Fruit fly (Drosophila melanogaster) whole organism, adult: ENCODE results near the gene Jhbp3.
A peak's percentile ranks its signal among the peaks of the same experiment; 100 is the strongest.

Source experiments
- CG11617 ChIP-seq: fragments of 200-800 bp; sonication (Bioruptor generic); optimal IDR thresholded peaks from 2 replicates; lab custom pipeline; 2017; ENCODE audit warnings: mild to moderate bottlenecking, missing biosample characterization, missing genetic modification reagents, missing genetic modification characterization
- CG12768 ChIP-seq: fragments of 200-800 bp; sonication (Bioruptor generic); optimal IDR thresholded peaks from 2 replicates; lab custom pipeline; 2017; ENCODE audit warnings: missing biosample characterization, missing genetic modification characterization, mild to moderate bottlenecking, moderate library complexity, missing genetic modification reagents
- CG14711 ChIP-seq: fragments of 200-800 bp; sonication (Bioruptor generic); optimal IDR thresholded peaks from 2 replicates; lab custom pipeline; 2018; ENCODE audit warnings: missing biosample characterization, mild to moderate bottlenecking, missing genetic modification characterization, moderate library complexity
- CG1620 ChIP-seq: fragments of 200-800 bp; sonication (Bioruptor generic); optimal IDR thresholded peaks from 2 replicates; lab custom pipeline; 2016; ENCODE audit warnings: missing biosample characterization, missing genetic modification characterization
- CG33017 ChIP-seq: fragments of 200-800 bp; sonication (Bioruptor generic); optimal IDR thresholded peaks from 2 replicates; lab custom pipeline; 2018; ENCODE audit warnings: missing biosample characterization, mild to moderate bottlenecking, missing genetic modification characterization, moderate library complexity
- CG5204 ChIP-seq: fragments of 200-800 bp; sonication (Bioruptor generic); optimal IDR thresholded peaks from 2 replicates; lab custom pipeline; 2016; ENCODE audit warnings: missing biosample characterization, missing genetic modification characterization
- CG7045 ChIP-seq: fragments of 200-800 bp; sonication (Bioruptor generic); optimal IDR thresholded peaks from 2 replicates; lab custom pipeline; 2017; ENCODE audit warnings: missing biosample characterization, mild to moderate bottlenecking, missing genetic modification characterization
- CG7101 ChIP-seq: fragments of 200-800 bp; sonication (Bioruptor generic); optimal IDR thresholded peaks from 2 replicates; lab custom pipeline; 2018; ENCODE audit warnings: missing biosample characterization, mild to moderate bottlenecking, missing genetic modification characterization, moderate library complexity
- Clk ChIP-seq: fragments of 200-800 bp; sonication (Bioruptor generic); optimal IDR thresholded peaks from 2 replicates; lab custom pipeline; 2017; ENCODE audit warnings: missing biosample characterization, missing genetic modification characterization
- Crg-1 ChIP-seq: fragments of 200-800 bp; sonication (Bioruptor generic); optimal IDR thresholded peaks from 2 replicates; lab custom pipeline; 2016; ENCODE audit warnings: missing biosample characterization, missing genetic modification characterization
- Hr96 ChIP-seq: fragments of 200-800 bp; sonication (Bioruptor generic); optimal IDR thresholded peaks from 2 replicates; lab custom pipeline; 2016; ENCODE audit warnings: missing biosample characterization, missing genetic modification characterization
- Mnt ChIP-seq: fragments of 200-800 bp; sonication (Bioruptor generic); optimal IDR thresholded peaks from 2 replicates; lab custom pipeline; 2016; ENCODE audit warnings: missing biosample characterization, mild to moderate bottlenecking, missing genetic modification characterization
- bab1 ChIP-seq: fragments of 200-800 bp; sonication (Bioruptor generic); optimal IDR thresholded peaks from 3 replicates; lab custom pipeline; 2019; ENCODE audit warnings: missing biosample characterization, mild to moderate bottlenecking, missing genetic modification characterization, moderate library complexity
- cic ChIP-seq: fragments of 200-800 bp; sonication (Bioruptor generic); optimal IDR thresholded peaks from 2 replicates; lab custom pipeline; 2017; ENCODE audit warnings: missing biosample characterization, mild to moderate bottlenecking, missing genetic modification characterization, moderate library complexity
- cnc ChIP-seq, 2 experiments: fragments of >200 bp; optimal IDR thresholded peaks; 2 replicates each; lab custom pipeline; 2017
- kay ChIP-seq: fragments of 200-800 bp; sonication (Bioruptor generic); peaks from one replicate; lab custom pipeline; 2016; ENCODE audit warnings: missing biosample characterization, missing genetic modification characterization, borderline replicate concordance
- ovo ChIP-seq: fragments of 200-800 bp; sonication (Bioruptor generic); optimal IDR thresholded peaks from 2 replicates; lab custom pipeline; 2016; ENCODE audit warnings: missing biosample characterization, missing genetic modification characterization
- pad ChIP-seq: fragments of 200-800 bp; sonication (Bioruptor generic); optimal IDR thresholded peaks from 3 replicates; lab custom pipeline; 2017; ENCODE audit warnings: missing biosample characterization, missing genetic modification characterization, mild to moderate bottlenecking, moderate library complexity, missing genetic modification reagents
- tj ChIP-seq: fragments of 200-800 bp; sonication (Bioruptor generic); optimal IDR thresholded peaks from 3 replicates; lab custom pipeline; 2017; ENCODE audit warnings: missing biosample characterization, mild to moderate bottlenecking, missing genetic modification characterization, moderate library complexity
- toe ChIP-seq: fragments of 200-800 bp; sonication (Bioruptor generic); optimal IDR thresholded peaks from 2 replicates; lab custom pipeline; 2016; ENCODE audit warnings: missing biosample characterization, missing genetic modification characterization

Jhbp3 gene

DNA sequence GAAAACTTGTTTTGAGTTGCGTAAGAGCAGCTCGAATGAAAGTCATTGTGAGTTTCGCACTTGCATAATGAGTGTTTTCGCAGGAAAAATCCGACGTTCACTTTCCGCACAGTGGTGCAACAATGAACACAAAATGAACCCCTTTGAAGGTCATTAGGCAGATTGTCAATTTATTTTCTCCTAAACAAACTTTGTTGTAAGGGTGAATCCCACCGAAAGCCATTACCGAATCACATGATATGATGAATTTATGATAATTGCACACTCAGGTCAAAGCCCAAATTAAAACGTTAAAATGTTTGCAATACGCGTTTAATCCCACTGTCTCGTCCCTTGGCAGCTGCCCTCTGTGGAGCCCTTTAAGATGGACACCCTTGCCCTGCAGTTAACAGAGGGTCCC is 12.2 kb upstream of the Jhbp3 start:
- TF ChIP-seq Hr96 (GFP tag; lab: Kevin White, UChicago) (no peak), pad (GFP tag; lab: Kevin White, UChicago) (no peak), CG11617 (GFP tag; lab: Kevin White, UChicago) (no peak)

DNA sequence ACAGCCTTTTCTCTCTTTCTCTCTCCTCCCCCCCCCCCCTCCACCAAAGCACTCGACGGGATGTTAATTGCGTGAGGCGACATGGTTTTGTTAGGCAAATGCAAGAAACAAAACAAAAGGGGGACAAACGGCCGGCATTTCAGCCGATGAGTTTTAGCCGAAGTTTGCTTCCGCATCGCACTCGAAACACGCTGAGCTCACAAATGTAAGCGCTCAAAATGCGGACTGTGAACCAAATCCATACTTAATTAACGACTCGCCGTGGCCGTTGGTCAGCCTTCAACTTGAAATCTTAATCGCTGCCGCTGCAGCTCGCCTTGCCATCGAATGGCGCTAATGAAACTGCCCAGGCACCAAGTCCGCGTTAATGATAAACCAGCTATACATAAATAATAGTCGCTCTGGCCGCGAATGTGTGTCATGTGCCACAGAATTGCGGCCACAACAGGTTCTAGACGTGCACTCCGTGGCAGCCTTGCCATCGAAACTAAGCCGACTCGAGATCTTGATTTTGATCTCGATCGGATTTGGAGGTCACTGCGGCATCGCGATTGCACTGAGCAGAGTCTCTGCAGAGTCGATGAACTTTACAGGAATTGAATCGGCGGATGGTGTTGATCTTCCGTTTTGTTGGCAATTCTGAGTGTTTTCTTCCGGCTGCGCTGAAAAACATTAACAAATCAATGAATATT is 11.3 kb upstream of the Jhbp3 start:
- TF ChIP-seq Crg-1 (no peak), CG7045 (GFP tag; lab: Kevin White, UChicago) (no peak), cic (no peak), bab1 (no peak), Clk (no peak), cnc (optimal IDR thresholded peaks at IDR 0.05; lab: Kevin White, UChicago) (no peak), Hr96 (GFP tag; lab: Kevin White, UChicago) (no peak), CG11617 (GFP tag; lab: Kevin White, UChicago) (no peak), tj (GFP tag; lab: Kevin White, UChicago) (no peak), CG33017 (tag; lab: Kevin White, UChicago) (no peak), Mnt (GFP tag; lab: Kevin White, UChicago) (no peak), ovo (no peak), CG1620 (no peak), CG7101 (tag; lab: Kevin White, UChicago) (no peak), kay (no peak)

DNA sequence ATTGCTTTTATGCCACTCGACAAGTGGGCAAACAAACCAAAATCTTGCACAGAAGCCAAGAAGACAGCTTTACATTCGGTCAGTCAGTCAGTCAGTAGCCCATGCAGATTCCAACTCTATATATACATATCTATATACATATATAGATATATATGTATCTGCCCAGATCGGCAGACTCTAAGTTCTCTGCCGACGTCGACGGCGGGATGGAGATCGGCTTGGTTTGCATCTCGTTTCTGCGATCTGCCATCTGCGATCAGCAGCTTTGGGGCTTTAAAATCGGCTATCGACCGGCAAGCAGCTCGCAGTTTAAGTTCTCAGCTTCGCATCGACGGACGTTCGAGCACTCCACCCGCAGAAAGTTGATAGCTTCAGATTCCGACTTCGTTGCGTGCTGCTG is 10.1 kb upstream of the Jhbp3 start, which contains the start of gene Jhbp1:
TSS of gene Jhbp1 (plus strand) at position 301 of the 400 bp plus-strand sequence.
- TF ChIP-seq kay, result peak; percentile 7
- TF ChIP-seq CG33017 (tag; lab: Kevin White, UChicago), result no peak
- TF ChIP-seq ovo, result no peak
- TF ChIP-seq Hr96 (GFP tag; lab: Kevin White, UChicago), result no peak
- TF ChIP-seq tj (GFP tag; lab: Kevin White, UChicago), result no peak
- no peak for TF ChIP-seq CG7101 (tag; lab: Kevin White, UChicago)
- no peak for TF ChIP-seq CG11617 (GFP tag; lab: Kevin White, UChicago)
- TF ChIP-seq toe (GFP tag; lab: Kevin White, UChicago), result no peak

DNA sequence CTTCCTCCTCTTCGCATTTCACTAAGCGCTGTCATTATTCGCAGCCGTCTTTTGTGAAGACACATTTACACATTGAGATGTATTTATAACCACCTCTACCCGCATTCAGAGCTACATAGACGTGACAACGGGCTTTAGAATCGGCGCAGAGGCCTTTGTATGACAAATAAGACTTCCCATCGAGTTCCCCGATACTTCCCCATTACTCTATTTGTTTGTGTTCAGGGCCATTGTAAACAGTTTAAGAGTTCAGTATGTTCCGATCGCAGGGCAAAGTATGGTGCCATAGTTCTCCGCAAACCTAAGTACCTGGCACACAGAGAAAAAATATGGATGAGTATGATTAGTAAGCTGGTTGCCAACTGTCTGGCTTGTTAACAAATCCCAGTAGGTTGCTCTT is 8.9 kb upstream of the Jhbp3 start:
- TF ChIP-seq Crg-1, result no peak
- TF ChIP-seq CG1620, result no peak
- no peak for TF ChIP-seq tj (GFP tag; lab: Kevin White, UChicago)
- no peak for TF ChIP-seq CG7101 (tag; lab: Kevin White, UChicago)
- no peak for TF ChIP-seq Mnt (GFP tag; lab: Kevin White, UChicago)
- no peak for TF ChIP-seq bab1
- no peak for TF ChIP-seq CG33017 (tag; lab: Kevin White, UChicago)
- no peak for TF ChIP-seq CG11617 (GFP tag; lab: Kevin White, UChicago)
- TF ChIP-seq CG7045 (GFP tag; lab: Kevin White, UChicago), result no peak
- no peak for TF ChIP-seq ovo
- no peak for TF ChIP-seq cnc (optimal IDR thresholded peaks at IDR 0.05; lab: Kevin White, UChicago)
- no peak for TF ChIP-seq CG5204 (GFP tag; lab: Kevin White, UChicago)
- TF ChIP-seq pad (GFP tag; lab: Kevin White, UChicago), result no peak

DNA sequence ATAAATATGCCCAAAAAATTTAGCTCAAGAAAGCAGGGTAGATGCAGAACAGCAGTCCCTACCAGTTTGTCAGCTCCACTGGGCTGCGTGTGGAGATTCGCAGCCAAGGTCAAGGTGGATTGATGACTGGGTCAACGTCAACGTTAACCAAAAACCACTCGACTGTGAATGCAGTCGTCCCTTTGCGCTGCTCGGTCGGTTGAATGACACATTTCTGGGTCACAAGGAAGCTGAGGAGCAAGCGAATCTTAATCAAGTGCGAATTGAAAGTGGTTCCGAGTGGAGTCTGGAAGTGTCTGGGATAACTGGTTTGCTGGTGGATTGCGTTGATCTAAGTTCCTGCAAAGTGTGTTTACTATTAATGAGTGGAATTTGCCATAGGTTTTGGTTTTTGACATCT is 8.3 kb upstream of the Jhbp3 start:
- TF ChIP-seq CG1620 (no peak), CG33017 (tag; lab: Kevin White, UChicago) (no peak), cnc (optimal IDR thresholded peaks at IDR 0.05; lab: Kevin White, UChicago) (no peak), toe (GFP tag; lab: Kevin White, UChicago) (no peak), Hr96 (GFP tag; lab: Kevin White, UChicago) (no peak), CG7101 (tag; lab: Kevin White, UChicago) (no peak), CG7045 (GFP tag; lab: Kevin White, UChicago) (no peak), cic (no peak), Mnt (GFP tag; lab: Kevin White, UChicago) (no peak), Crg-1 (no peak), Clk (no peak), CG12768 (no peak), bab1 (no peak), tj (GFP tag; lab: Kevin White, UChicago) (no peak), ovo (no peak), CG14711 (no peak), kay (no peak), pad (GFP tag; lab: Kevin White, UChicago) (no peak), CG11617 (GFP tag; lab: Kevin White, UChicago) (no peak)

DNA sequence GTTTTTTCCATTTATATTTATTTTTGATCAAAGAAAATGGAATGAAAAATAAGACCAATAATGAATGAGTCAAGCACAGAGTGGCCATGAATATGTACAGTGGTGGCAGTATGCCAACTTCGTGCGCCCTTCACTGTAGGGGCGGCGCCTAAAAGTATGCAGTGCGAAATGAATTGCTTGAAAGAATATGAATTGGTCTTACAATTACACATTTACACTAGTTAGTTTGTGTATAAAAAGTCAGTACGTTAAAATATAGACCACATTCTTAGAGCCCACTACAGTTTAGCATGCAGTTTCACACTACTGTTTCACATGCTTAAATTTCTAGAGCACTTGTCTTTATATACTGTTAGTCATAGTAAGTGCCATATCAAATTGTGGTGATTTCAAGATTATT is 7.6 kb upstream of the Jhbp3 start:
- TF ChIP-seq Hr96 (GFP tag; lab: Kevin White, UChicago) (no peak), bab1 (peak; percentile 16), CG1620 (peak; percentile 9), toe (GFP tag; lab: Kevin White, UChicago) (peak; percentile 26), CG5204 (GFP tag; lab: Kevin White, UChicago) (no peak)

DNA sequence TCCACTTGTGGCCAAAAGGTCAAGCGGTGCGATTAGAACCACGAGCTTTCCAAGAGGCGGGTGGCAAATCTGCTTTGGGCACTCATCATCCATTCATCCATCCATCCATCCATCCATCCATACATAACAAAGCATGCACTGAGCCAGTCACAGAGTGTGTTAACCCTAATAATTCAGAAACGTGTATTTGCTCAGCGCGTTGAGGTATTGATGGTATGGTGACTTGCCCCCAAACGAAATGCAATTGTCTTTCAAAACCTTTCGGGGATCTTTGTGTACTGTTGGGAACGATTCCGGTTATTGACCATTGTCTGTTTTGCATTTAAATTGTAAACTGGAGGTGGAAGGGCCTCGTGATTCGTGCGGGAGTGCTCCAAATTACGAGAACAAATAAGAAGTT is 6.9 kb upstream of the Jhbp3 start:
- TF ChIP-seq CG1620 (no peak), CG12768 (no peak), CG33017 (tag; lab: Kevin White, UChicago) (no peak), bab1 (no peak), Mnt (GFP tag; lab: Kevin White, UChicago) (no peak), CG5204 (GFP tag; lab: Kevin White, UChicago) (no peak), kay (peak; percentile 2), Crg-1 (no peak)
